Worm (Caenorhabditis elegans) whole organism, midembryonic: Measurements from ENCODE around the gene Y38C1BA.1.

ENCODE experiments used
- T22C8.4 ChIP-seq: fragments of 200-800 bp; sonication (Bioruptor generic); IDR thresholded peaks from 2 replicates; pipeline ENCODE4 v1.3.6; 2022; ENCODE audit warnings: missing genetic modification characterization, missing compliant biosample characterization
- cog-1 ChIP-seq: sonication (generic microtip); optimal IDR thresholded peaks from 2 replicates; lab custom pipeline; 2016; ENCODE audit warnings: missing genetic modification characterization, missing compliant biosample characterization
- flt-1 ChIP-seq: fragments of 200-800 bp; sonication (Bioruptor generic); IDR thresholded peaks from 2 replicates; pipeline ENCODE4 v1.3.6; 2022; ENCODE audit warnings: missing genetic modification characterization, missing compliant biosample characterization
- klf-2 ChIP-seq: fragments of 200-800 bp; sonication (Bioruptor generic); conservative IDR thresholded peaks from 2 replicates; pipeline ENCODE4 v1.3.6; 2022; ENCODE audit warnings: missing genetic modification reagents, missing genetic modification characterization, missing compliant biosample characterization
- med-1 ChIP-seq: sonication (generic microtip); optimal IDR thresholded peaks from 2 replicates; lab custom pipeline; 2017; ENCODE audit warnings: missing genetic modification characterization, mild to moderate bottlenecking, missing compliant biosample characterization, antibody characterized with exemption, missing genetic modification reagents; ENCODE audit not compliant: insufficient read depth
- ref-1 ChIP-seq: fragments of 200-800 bp; sonication (Bioruptor generic); conservative IDR thresholded peaks from 2 replicates; pipeline ENCODE4 v1.3.6; 2022; ENCODE audit warnings: missing genetic modification reagents, missing genetic modification characterization, missing compliant biosample characterization
- tab-1 ChIP-seq: fragments of 200-800 bp; sonication (Bioruptor generic); IDR thresholded peaks from 2 replicates; pipeline ENCODE4 v1.3.6; 2022; ENCODE audit warnings: missing genetic modification characterization, missing compliant biosample characterization
- ztf-23 ChIP-seq: fragments of 200-800 bp; sonication (Bioruptor generic); IDR thresholded peaks from 2 replicates; pipeline ENCODE4 v1.3.6; 2022; ENCODE audit warnings: missing genetic modification reagents, missing genetic modification characterization, missing compliant biosample characterization
- ztf-29 ChIP-seq: fragments of 200-800 bp; sonication (Bioruptor generic); IDR thresholded peaks from 2 replicates; pipeline ENCODE4 v1.3.6; 2022; ENCODE audit warnings: missing genetic modification reagents, missing genetic modification characterization, missing compliant biosample characterization

The Y38C1BA.1 gene

ce11 chrIV:1769074-1769473, 34.7 kb downstream of the Y38C1BA.1 start:
- TF ChIP-seq ztf-29 (GFP tag; lab: Robert Waterston, UW) (no peak), T22C8.4 (GFP tag; lab: Robert Waterston, UW) (no peak), klf-2 (no peak), cog-1 (no peak), ref-1 (no peak), tab-1 (GFP tag; lab: Robert Waterston, UW) (0 out of 2 replicates have a peak, but pooled peaks have one; percentile 34), ztf-23 (GFP tag; lab: Robert Waterston, UW) (0 out of 2 replicates have a peak, but pooled peaks have one; percentile 28), flt-1 (GFP tag; lab: Robert Waterston, UW) (no peak), med-1 (GFP tag; lab: Kevin White, UChicago) (no peak)

- no peak for TF ChIP-seq cog-1
- no peak for TF ChIP-seq T22C8.4 (GFP tag; lab: Robert Waterston, UW)
- no peak for TF ChIP-seq flt-1 (GFP tag; lab: Robert Waterston, UW)
- no peak for TF ChIP-seq ztf-23 (GFP tag; lab: Robert Waterston, UW)
- no peak for TF ChIP-seq ref-1
- no peak for TF ChIP-seq med-1 (GFP tag; lab: Kevin White, UChicago)
- TF ChIP-seq tab-1 (GFP tag; lab: Robert Waterston, UW): no peak
- no peak for TF ChIP-seq ztf-29 (GFP tag; lab: Robert Waterston, UW)
- TF ChIP-seq klf-2: no peak
These were observed 35.5 kb downstream of the Y38C1BA.1 start, which contains the start of gene col-108 for ce11 chrIV:1768288-1768687. Gene col-108 (plus strand): TSS chrIV:1768588.

ce11 chrIV:1765954-1766353, 37.8 kb downstream of the Y38C1BA.1 start:
- no peak for TF ChIP-seq klf-2

- no peak for TF ChIP-seq ztf-29 (GFP tag; lab: Robert Waterston, UW)
- no peak for TF ChIP-seq ref-1
- TF ChIP-seq med-1 (GFP tag; lab: Kevin White, UChicago): no peak
- TF ChIP-seq flt-1 (GFP tag; lab: Robert Waterston, UW): no peak
- no peak for TF ChIP-seq tab-1 (GFP tag; lab: Robert Waterston, UW)
- no peak for TF ChIP-seq klf-2
- TF ChIP-seq T22C8.4 (GFP tag; lab: Robert Waterston, UW): no peak
- no peak for TF ChIP-seq cog-1
- no peak for TF ChIP-seq ztf-23 (GFP tag; lab: Robert Waterston, UW)
These were observed 40.3 kb downstream of the Y38C1BA.1 start for ce11 chrIV:1763452-1763851.

- TF ChIP-seq ztf-29 (GFP tag; lab: Robert Waterston, UW): no peak
- TF ChIP-seq flt-1 (GFP tag; lab: Robert Waterston, UW): no peak
- TF ChIP-seq tab-1 (GFP tag; lab: Robert Waterston, UW): no peak
- no peak for TF ChIP-seq med-1 (GFP tag; lab: Kevin White, UChicago)
- TF ChIP-seq cog-1: no peak
- no peak for TF ChIP-seq klf-2
- no peak for TF ChIP-seq ztf-23 (GFP tag; lab: Robert Waterston, UW)
- TF ChIP-seq ref-1: no peak
These were observed 42.2 kb downstream of the Y38C1BA.1 start, which contains the start of gene Y41D4A.7 for ce11 chrIV:1761553-1761952. Gene Y41D4A.7 (minus strand): TSS chrIV:1761570.

- TF ChIP-seq klf-2 (no peak), T22C8.4 (GFP tag; lab: Robert Waterston, UW) (no peak), tab-1 (GFP tag; lab: Robert Waterston, UW) (no peak), ztf-29 (GFP tag; lab: Robert Waterston, UW) (no peak), med-1 (GFP tag; lab: Kevin White, UChicago) (no peak), ref-1 (no peak), ztf-23 (GFP tag; lab: Robert Waterston, UW) (no peak), cog-1 (no peak), flt-1 (GFP tag; lab: Robert Waterston, UW) (no peak)
These were observed 45.2 kb downstream of the Y38C1BA.1 start for ce11 chrIV:1758595-1758994.

ce11 chrIV:1753481-1753880, 50.3 kb downstream of the Y38C1BA.1 start, which contains the start of gene Y41D4A.3:
Gene Y41D4A.3 (plus strand): TSS chrIV:1753781.
- TF ChIP-seq klf-2 (no peak), ztf-23 (GFP tag; lab: Robert Waterston, UW) (no peak), ztf-29 (GFP tag; lab: Robert Waterston, UW) (no peak), ref-1 (no peak), cog-1 (no peak)

ce11 chrIV:1752480-1752879, 51.3 kb downstream of the Y38C1BA.1 start:
- TF ChIP-seq klf-2 (no peak), cog-1 (no peak), med-1 (GFP tag; lab: Kevin White, UChicago) (no peak), tab-1 (GFP tag; lab: Robert Waterston, UW) (no peak), T22C8.4 (GFP tag; lab: Robert Waterston, UW) (no peak), ref-1 (no peak), flt-1 (GFP tag; lab: Robert Waterston, UW) (no peak), ztf-29 (GFP tag; lab: Robert Waterston, UW) (no peak), ztf-23 (GFP tag; lab: Robert Waterston, UW) (no peak)
